Fruit fly (Drosophila melanogaster) whole organism, wandering third instar larva: ENCODE results near the gene Samuel.

ENCODE experiments used
- Abd-B ChIP-seq: fragments of >200 bp; optimal IDR thresholded peaks from 2 replicates; lab custom pipeline; 2017; ENCODE audit warnings: missing biosample characterization, missing genetic modification characterization
- CG32264 ChIP-seq: fragments of 200-800 bp; sonication (Bioruptor generic); optimal IDR thresholded peaks from 2 replicates; lab custom pipeline; 2016; ENCODE audit warnings: missing biosample characterization, missing genetic modification characterization
- CG9705 ChIP-seq: fragments of 200-800 bp; sonication (Bioruptor generic); optimal IDR thresholded peaks from 2 replicates; lab custom pipeline; 2018; ENCODE audit warnings: missing biosample characterization, mild to moderate bottlenecking, missing genetic modification characterization
- CrebA ChIP-seq: fragments of 200-800 bp; sonication (Bioruptor generic); optimal IDR thresholded peaks from 2 replicates; lab custom pipeline; 2016; ENCODE audit warnings: missing biosample characterization, mild to moderate bottlenecking, missing genetic modification characterization, borderline replicate concordance
- Dfd ChIP-seq: fragments of >200 bp; optimal IDR thresholded peaks from 2 replicates; lab custom pipeline; 2017; ENCODE audit warnings: missing biosample characterization, missing genetic modification characterization
- Dif ChIP-seq: fragments of 200-275, 200-300 bp; sonication (Bioruptor generic); optimal IDR thresholded peaks from 2 replicates; lab custom pipeline; 2018; ENCODE audit warnings: missing biosample characterization, missing genetic modification characterization; ENCODE audit not compliant: partially characterized antibody
- GATAd ChIP-seq: sonication (Bioruptor generic); optimal IDR thresholded peaks from 2 replicates; lab custom pipeline; 2016; ENCODE audit warnings: missing biosample characterization, missing genetic modification characterization
- HLH106 ChIP-seq: fragments of 200-800 bp; optimal IDR thresholded peaks from 3 replicates; lab custom pipeline; 2019; ENCODE audit warnings: missing biosample characterization, mild to moderate bottlenecking, missing genetic modification characterization, moderate library complexity
- Hnf4 ChIP-seq: fragments of 200-800 bp; sonication (Bioruptor generic); optimal IDR thresholded peaks from 2 replicates; lab custom pipeline; 2016; ENCODE audit warnings: missing biosample characterization, mild to moderate bottlenecking, missing genetic modification characterization
- Hr78 ChIP-seq: fragments of >200 bp; optimal IDR thresholded peaks from 2 replicates; lab custom pipeline; 2017; ENCODE audit warnings: missing biosample characterization, missing genetic modification characterization
- Hr83 ChIP-seq: fragments of 200-300 bp; sonication (Bioruptor generic); optimal IDR thresholded peaks from 2 replicates; lab custom pipeline; 2016; ENCODE audit warnings: missing biosample characterization, mild to moderate bottlenecking, missing genetic modification characterization, moderate library complexity; ENCODE audit not compliant: poor library complexity, severe bottlenecking
- Jra ChIP-seq: sonication (Bioruptor generic); optimal IDR thresholded peaks from 2 replicates; lab custom pipeline; 2016; ENCODE audit warnings: missing biosample characterization, missing genetic modification characterization
- Mio ChIP-seq: sonication (Bioruptor generic); optimal IDR thresholded peaks from 2 replicates; lab custom pipeline; 2016; ENCODE audit warnings: missing biosample characterization, missing genetic modification characterization
- Myc ChIP-seq: fragments of >200 bp; optimal IDR thresholded peaks from 2 replicates; lab custom pipeline; 2017
- N ChIP-seq: fragments of >200 bp; optimal IDR thresholded peaks from 2 replicates; lab custom pipeline; 2018; ENCODE audit warnings: missing biosample characterization, missing external identifiers, missing genetic modification characterization
- OdsH ChIP-seq: fragments of 200-800 bp; sonication (Bioruptor generic); optimal IDR thresholded peaks from 2 replicates; lab custom pipeline; 2016; ENCODE audit warnings: missing biosample characterization, mild to moderate bottlenecking, missing genetic modification characterization
- Rel ChIP-seq, 2 experiments: fragments of 200-800 bp; sonication (Bioruptor generic) in 1 of 2; optimal IDR thresholded peaks; 2 replicates in 1 of 2; 3 replicates in 1 of 2; lab custom pipeline; 2016 to 2019; ENCODE audit warnings: mild to moderate bottlenecking in 2 of 2, missing biosample characterization in 2 of 2, missing genetic modification characterization in 2 of 2, moderate library complexity in 1 of 2
- Sp1 ChIP-seq: fragments of 200-800 bp; sonication (Bioruptor generic); optimal IDR thresholded peaks from 3 replicates; lab custom pipeline; 2019; ENCODE audit warnings: missing biosample characterization, mild to moderate bottlenecking, missing genetic modification characterization, moderate library complexity
- Vsx2 ChIP-seq: fragments of 200-300, 225-300 bp; sonication (Bioruptor generic); optimal IDR thresholded peaks from 2 replicates; lab custom pipeline; 2018; ENCODE audit warnings: missing biosample characterization, missing genetic modification characterization; ENCODE audit not compliant: partially characterized antibody
- br ChIP-seq: fragments of 200-800 bp; sonication (Bioruptor generic); optimal IDR thresholded peaks from 2 replicates; lab custom pipeline; 2016; ENCODE audit warnings: missing biosample characterization, missing genetic modification characterization
- brk ChIP-seq: fragments of 200-800 bp; sonication (Bioruptor generic); optimal IDR thresholded peaks from 2 replicates; lab custom pipeline; 2016; ENCODE audit warnings: missing biosample characterization, mild to moderate bottlenecking, missing genetic modification characterization
- dl ChIP-seq, 2 experiments: fragments of 175-275, 200-275 bp in 1 of 2; fragments of 200-275 bp in 1 of 2; sonication (Bioruptor generic); optimal IDR thresholded peaks; lab custom pipeline; 2018; ENCODE audit warnings: mild to moderate bottlenecking in 2 of 2, missing biosample characterization in 2 of 2, missing genetic modification characterization in 2 of 2, moderate library complexity in 2 of 2; ENCODE audit not compliant: partially characterized antibody in 2 of 2, insufficient read depth in 1 of 2
- dmrt93B ChIP-seq: fragments of 200-800 bp; sonication (Bioruptor generic); optimal IDR thresholded peaks from 2 replicates; lab custom pipeline; 2018; ENCODE audit warnings: missing biosample characterization, mild to moderate bottlenecking, missing genetic modification characterization
- dsf ChIP-seq: sonication (Bioruptor generic); optimal IDR thresholded peaks from 2 replicates; lab custom pipeline; 2016; ENCODE audit warnings: missing biosample characterization, missing genetic modification characterization, borderline replicate concordance
- ey ChIP-seq: fragments of 200-800 bp; sonication (Bioruptor generic); optimal IDR thresholded peaks from 2 replicates; lab custom pipeline; 2016; ENCODE audit warnings: missing biosample characterization, missing genetic modification characterization
- foxo ChIP-seq, 2 experiments: fragments of 200-800 bp; sonication (Bioruptor generic); optimal IDR thresholded peaks; 2 replicates in 1 of 2; 3 replicates in 1 of 2; lab custom pipeline; 2016 to 2017; ENCODE audit warnings: missing biosample characterization in 2 of 2, missing genetic modification characterization in 2 of 2
- fru ChIP-seq: fragments of 200-800 bp; sonication (Bioruptor generic); optimal IDR thresholded peaks from 3 replicates; lab custom pipeline; 2016; ENCODE audit warnings: missing biosample characterization, mild to moderate bottlenecking, missing genetic modification characterization
- h ChIP-seq: fragments of 200-800 bp; sonication (Bioruptor generic); optimal IDR thresholded peaks from 3 replicates; lab custom pipeline; 2016; ENCODE audit warnings: missing biosample characterization, mild to moderate bottlenecking, missing genetic modification characterization
- jim ChIP-seq: fragments of 175-275, 200-325 bp; sonication (Bioruptor generic); optimal IDR thresholded peaks from 2 replicates; lab custom pipeline; 2016; ENCODE audit warnings: missing biosample characterization, mild to moderate bottlenecking, missing genetic modification characterization
- lola ChIP-seq: fragments of >200 bp; optimal IDR thresholded peaks from 2 replicates; lab custom pipeline; 2017; ENCODE audit warnings: missing biosample characterization, missing genetic modification characterization
- pan ChIP-seq: fragments of >200 bp; optimal IDR thresholded peaks from 2 replicates; lab custom pipeline; 2017
- psq ChIP-seq: fragments of 200-800 bp; sonication (Bioruptor generic); optimal IDR thresholded peaks from 3 replicates; lab custom pipeline; 2017; ENCODE audit warnings: missing biosample characterization, mild to moderate bottlenecking, missing genetic modification characterization, moderate library complexity
- rgr ChIP-seq: fragments of 200-800 bp; sonication (Bioruptor generic); optimal IDR thresholded peaks from 3 replicates; lab custom pipeline; 2016; ENCODE audit warnings: missing biosample characterization, mild to moderate bottlenecking, missing genetic modification characterization
- sage ChIP-seq: fragments of 200-800 bp; sonication (Bioruptor generic); optimal IDR thresholded peaks from 2 replicates; lab custom pipeline; 2016; ENCODE audit warnings: missing biosample characterization, mild to moderate bottlenecking, missing genetic modification characterization
- sv ChIP-seq: fragments of 200-800 bp; sonication (Bioruptor generic); optimal IDR thresholded peaks from 3 replicates; lab custom pipeline; 2016; ENCODE audit warnings: missing biosample characterization, missing genetic modification characterization
- tai ChIP-seq: sonication (Bioruptor generic); optimal IDR thresholded peaks from 2 replicates; lab custom pipeline; 2016; ENCODE audit warnings: missing biosample characterization, missing genetic modification characterization
- usp ChIP-seq: fragments of >200 bp; optimal IDR thresholded peaks from 2 replicates; lab custom pipeline; 2017; ENCODE audit warnings: missing biosample characterization, missing genetic modification characterization
- woc ChIP-seq: sonication (Bioruptor generic); optimal IDR thresholded peaks from 2 replicates; lab custom pipeline; 2016; ENCODE audit warnings: missing biosample characterization, mild to moderate bottlenecking, missing genetic modification characterization

Samuel gene

dm6 chr2L:11059206-11059605 lies 7.6 kb downstream of the Samuel start:
- TF ChIP-seq foxo (GFP tag; optimal IDR thresholded peaks at IDR 0.05; lab: Kevin White, UChicago) (no peak), h (GFP tag; lab: Kevin White, UChicago) (no peak), Dfd (GFP tag; lab: Kevin White, UChicago) (no peak), Dif (GFP tag; lab: Kevin White, UChicago) (no peak), Jra (GFP tag; lab: Kevin White, UChicago) (no peak), rgr (GFP tag; lab: Kevin White, UChicago) (no peak), CG32264 (GFP tag; lab: Kevin White, UChicago) (no peak), dmrt93B (no peak), Abd-B (GFP tag; lab: Kevin White, UChicago) (no peak), Hr78 (no peak), tai (GFP tag; lab: Kevin White, UChicago) (no peak), HLH106 (no peak), brk (no peak), woc (GFP tag; lab: Kevin White, UChicago) (no peak), jim (GFP tag; lab: Kevin White, UChicago) (no peak), lola (GFP tag; lab: Kevin White, UChicago) (no peak), fru (GFP tag; lab: Kevin White, UChicago) (no peak), pan (no peak)

DNA sequence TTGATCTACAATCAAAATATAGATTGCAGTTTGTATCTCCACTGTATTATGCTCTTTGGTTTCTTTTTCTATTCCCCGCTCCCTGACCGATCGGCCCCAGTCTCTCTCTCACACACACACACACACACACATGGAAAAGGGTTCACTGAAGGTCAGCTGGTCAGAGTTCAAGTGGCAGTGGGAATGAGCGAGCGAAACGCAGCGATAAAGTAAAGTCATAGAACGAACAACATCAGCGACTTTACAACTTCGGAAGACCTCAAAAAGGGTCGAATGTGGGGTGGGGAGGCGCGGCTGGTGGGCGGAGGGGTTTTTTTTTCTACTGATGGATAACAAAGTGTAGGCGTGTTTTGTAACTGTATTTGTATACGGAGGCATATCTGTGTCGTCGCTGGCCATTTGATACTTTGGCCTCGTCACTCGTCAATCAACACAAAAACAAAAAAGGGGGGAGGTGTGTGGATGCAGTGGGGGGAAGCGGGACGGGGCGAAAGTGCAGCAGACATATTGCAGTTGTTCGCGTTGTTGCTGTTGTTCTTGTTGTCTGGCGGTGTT lies 8.6 kb downstream of the Samuel start:
- TF ChIP-seq Dfd (GFP tag; lab: Kevin White, UChicago) (peak; percentile 32), CrebA (GFP tag; lab: Kevin White, UChicago) (no peak), sv (GFP tag; lab: Kevin White, UChicago) (peak; percentile 11), ey (GFP tag; lab: Kevin White, UChicago) (peak; percentile 52), rgr (GFP tag; lab: Kevin White, UChicago) (peak; percentile 28), Mio (GFP tag; lab: Kevin White, UChicago) (no peak), Myc (no peak)

dm6 chr2L:11057333-11058110 lies 9.3 kb downstream of the Samuel start:
- TF ChIP-seq CG9705 (GFP tag; lab: Kevin White, UChicago) (peak; percentile 12), dl (GFP tag; optimal IDR thresholded peaks at IDR 0.05; lab: Kevin White, UChicago; ENCODE audit: insufficient read depth in 1 of 2, partially characterized antibody in 2 of 2) (peak; percentile 46 to 50), fru (GFP tag; lab: Kevin White, UChicago) (peak; percentile 89), Mio (GFP tag; lab: Kevin White, UChicago) (no peak), Myc (no peak), Hnf4 (peak; percentile 52), Abd-B (GFP tag; lab: Kevin White, UChicago) (no peak), br (GFP tag; lab: Kevin White, UChicago) (peak; percentile 64), sage (peak; percentile 17), h (GFP tag; lab: Kevin White, UChicago) (peak; percentile 75), rgr (GFP tag; lab: Kevin White, UChicago) (peak; percentile 67), GATAd (no peak), CrebA (GFP tag; lab: Kevin White, UChicago) (no peak), pan (no peak), Jra (GFP tag; lab: Kevin White, UChicago) (no peak), Rel (GFP tag; optimal IDR thresholded peaks at IDR 0.05; lab: Kevin White, UChicago) (peak; percentile 14), Rel (tag; optimal IDR thresholded peaks at IDR 0.05; lab: Kevin White, UChicago) (no peak), brk (peak; percentile 61), dmrt93B (peak; percentile 45), tai (GFP tag; lab: Kevin White, UChicago) (peak; percentile 66), lola (GFP tag; lab: Kevin White, UChicago) (no peak), Vsx2 (GFP tag; lab: Kevin White, UChicago) (no peak), woc (GFP tag; lab: Kevin White, UChicago) (peak; percentile 89), N (no peak), foxo (GFP tag; optimal IDR thresholded peaks at IDR 0.05; lab: Kevin White, UChicago) (peak in 1 of 2 experiments; percentile 81), Dif (GFP tag; lab: Kevin White, UChicago) (peak; percentile 62), CG32264 (GFP tag; lab: Kevin White, UChicago) (no peak), Hr83 (GFP tag; lab: Kevin White, UChicago) (peak; percentile 40), Sp1 (GFP tag; lab: Kevin White, UChicago) (peak; percentile 83), psq (GFP tag; lab: Kevin White, UChicago) (peak; percentile 83), HLH106 (peak; percentile 76), Hr78 (no peak), Dfd (GFP tag; lab: Kevin White, UChicago) (no peak), dsf (GFP tag; lab: Kevin White, UChicago) (peak; percentile 47), sv (GFP tag; lab: Kevin White, UChicago) (peak; percentile 81), usp (GFP tag; lab: Kevin White, UChicago) (no peak), OdsH (peak; percentile 66), jim (GFP tag; lab: Kevin White, UChicago) (no peak), ey (GFP tag; lab: Kevin White, UChicago) (peak; percentile 75)
